Fruit fly (Drosophila melanogaster) whole organism, embryonic: ENCODE measurements around the gene CG17841.

Experiments
- Adf1 ChIP-seq: fragments of 200-800 bp; sonication (Bioruptor generic); IDR thresholded peaks from 2 replicates; pipeline ENCODE4 v1.3.6; 2022; ENCODE audit warnings: missing biosample characterization, missing genetic modification characterization
- Aef1 ChIP-seq: fragments of 200-800 bp; sonication (Bioruptor generic); IDR thresholded peaks from 3 replicates; pipeline ENCODE4 v1.3.6; 2022; ENCODE audit warnings: missing biosample characterization, missing genetic modification characterization
- CG11560 ChIP-seq: fragments of 200-800 bp; sonication (Bioruptor generic); IDR thresholded peaks from 3 replicates; pipeline ENCODE4 v1.3.6; 2022; ENCODE audit warnings: missing biosample characterization, missing genetic modification characterization
- CG12391 ChIP-seq: fragments of 200-800 bp; sonication (Bioruptor generic); optimal IDR thresholded peaks from 3 replicates; lab custom pipeline; 2018; ENCODE audit warnings: missing biosample characterization, mild to moderate bottlenecking, missing genetic modification characterization, moderate library complexity
- CG12659 ChIP-seq: fragments of 200-800 bp; sonication (Bioruptor generic); optimal IDR thresholded peaks from 3 replicates; lab custom pipeline; 2017; ENCODE audit warnings: mild to moderate bottlenecking, missing biosample characterization, missing genetic modification reagents, missing genetic modification characterization
- CG14050 ChIP-seq: fragments of 200-800 bp; sonication (Bioruptor generic); IDR thresholded peaks from 3 replicates; pipeline ENCODE4 v1.3.6; 2022; ENCODE audit warnings: missing biosample characterization, missing genetic modification characterization
- CG14965 ChIP-seq: fragments of 200-800 bp; sonication (Bioruptor generic); optimal IDR thresholded peaks from 2 replicates; lab custom pipeline; 2016; ENCODE audit warnings: missing biosample characterization, missing genetic modification characterization, borderline replicate concordance
- CG15601 ChIP-seq: fragments of 200-800 bp; sonication (Bioruptor generic); optimal IDR thresholded peaks from 3 replicates; lab custom pipeline; 2019; ENCODE audit warnings: missing biosample characterization, mild to moderate bottlenecking, missing genetic modification characterization, moderate library complexity
- CG1603 ChIP-seq: fragments of 200-800 bp; sonication (Bioruptor generic); optimal IDR thresholded peaks from 2 replicates; lab custom pipeline; 2019; ENCODE audit warnings: missing biosample characterization, mild to moderate bottlenecking, missing genetic modification characterization, moderate library complexity
- CG16815 ChIP-seq: fragments of 200-800 bp; sonication (Bioruptor generic); optimal IDR thresholded peaks from 3 replicates; lab custom pipeline; 2017; ENCODE audit warnings: missing biosample characterization, mild to moderate bottlenecking, missing genetic modification characterization
- CG2712 ChIP-seq: fragments of 200-800 bp; optimal IDR thresholded peaks from 3 replicates; lab custom pipeline; 2019; ENCODE audit warnings: missing biosample characterization, mild to moderate bottlenecking, missing genetic modification characterization, moderate library complexity
- CG4282 ChIP-seq: fragments of 200-800 bp; sonication (Bioruptor generic); optimal IDR thresholded peaks from 2 replicates; lab custom pipeline; 2016; ENCODE audit warnings: missing biosample characterization, missing genetic modification characterization
- CG4424 ChIP-seq: fragments of 200-800 bp; sonication (Bioruptor generic); optimal IDR thresholded peaks from 3 replicates; lab custom pipeline; 2016; ENCODE audit warnings: missing biosample characterization, missing genetic modification characterization
- CG5245 ChIP-seq: fragments of 200-800 bp; sonication (Bioruptor generic); optimal IDR thresholded peaks from 3 replicates; lab custom pipeline; 2016; ENCODE audit warnings: missing biosample characterization, missing genetic modification characterization
- CG7271 ChIP-seq: fragments of 200-800 bp; sonication (Bioruptor generic); optimal IDR thresholded peaks from 2 replicates; lab custom pipeline; 2018; ENCODE audit warnings: missing biosample characterization, mild to moderate bottlenecking, missing genetic modification characterization, moderate library complexity
- CG7839 ChIP-seq: fragments of 200-800 bp; sonication (Bioruptor generic); optimal IDR thresholded peaks from 3 replicates; lab custom pipeline; 2018; ENCODE audit warnings: missing biosample characterization, mild to moderate bottlenecking, missing genetic modification characterization, moderate library complexity
- CG8281 ChIP-seq: fragments of 200-800 bp; sonication (Bioruptor generic); optimal IDR thresholded peaks from 2 replicates; lab custom pipeline; 2018; ENCODE audit warnings: missing biosample characterization, mild to moderate bottlenecking, missing genetic modification characterization, moderate library complexity
- CG8924 ChIP-seq: fragments of 200-800 bp; optimal IDR thresholded peaks from 3 replicates; lab custom pipeline; 2019; ENCODE audit warnings: missing biosample characterization, mild to moderate bottlenecking, missing genetic modification characterization, moderate library complexity
- CTCF ChIP-seq: fragments of 200-800 bp; sonication (Bioruptor generic); optimal IDR thresholded peaks from 2 replicates; lab custom pipeline; 2017; ENCODE audit warnings: missing biosample characterization, mild to moderate bottlenecking, missing genetic modification characterization, moderate library complexity
- D ChIP-seq, 2 experiments: fragments of 200-800 bp in 1 of 2; fragments of >200 bp in 1 of 2; sonication (Bioruptor generic) in 1 of 2; optimal IDR thresholded peaks; 2 replicates in 1 of 2; 3 replicates in 1 of 2; lab custom pipeline; 2017; ENCODE audit warnings: mild to moderate bottlenecking in 1 of 2, missing biosample characterization in 1 of 2, missing genetic modification characterization in 1 of 2, missing genetic modification reagents in 1 of 2
- Drgx ChIP-seq: fragments of 200-800 bp; sonication (Bioruptor generic); IDR thresholded peaks from 2 replicates; pipeline ENCODE4 v1.3.6; 2022; ENCODE audit warnings: missing biosample characterization, missing genetic modification characterization
- E2f2 ChIP-seq: fragments of 200-800 bp; sonication (Bioruptor generic); IDR thresholded peaks from 2 replicates; pipeline ENCODE4 v1.3.6; 2022; ENCODE audit warnings: missing biosample characterization, missing genetic modification characterization
- Eip74EF ChIP-seq, 2 experiments: fragments of 200-800 bp in 1 of 2; fragments of >200 bp in 1 of 2; sonication (Bioruptor generic) in 1 of 2; optimal IDR thresholded peaks; 2 replicates each; lab custom pipeline; 2017 to 2019; ENCODE audit warnings: missing biosample characterization in 2 of 2, missing genetic modification characterization in 2 of 2, mild to moderate bottlenecking in 1 of 2, moderate library complexity in 1 of 2
- Hey ChIP-seq: fragments of 200-800 bp; sonication (Bioruptor generic); optimal IDR thresholded peaks from 3 replicates; lab custom pipeline; 2018; ENCODE audit warnings: missing biosample characterization, mild to moderate bottlenecking, missing genetic modification characterization
- Hr3 ChIP-seq: fragments of 200-800 bp; sonication (Bioruptor generic); optimal IDR thresholded peaks from 3 replicates; lab custom pipeline; 2016; ENCODE audit warnings: missing biosample characterization, missing genetic modification characterization
- Hr51 ChIP-seq, 2 experiments: fragments of 200-800 bp; sonication (Bioruptor generic); optimal IDR thresholded peaks; 2 replicates in 1 of 2; 3 replicates in 1 of 2; lab custom pipeline; 2016 to 2018; ENCODE audit warnings: missing biosample characterization in 2 of 2, missing genetic modification characterization in 2 of 2, mild to moderate bottlenecking in 1 of 2, moderate library complexity in 1 of 2
- Hsf ChIP-seq: fragments of 200-800 bp; sonication (Bioruptor generic); optimal IDR thresholded peaks from 3 replicates; lab custom pipeline; 2016; ENCODE audit warnings: missing biosample characterization, missing genetic modification characterization
- MTF-1 ChIP-seq: fragments of 200-800 bp; sonication (Bioruptor generic); optimal IDR thresholded peaks from 2 replicates; lab custom pipeline; 2018; ENCODE audit warnings: missing biosample characterization, mild to moderate bottlenecking, missing genetic modification characterization, borderline replicate concordance
- Oli ChIP-seq: fragments of 200-800 bp; sonication (Bioruptor generic); optimal IDR thresholded peaks from 2 replicates; lab custom pipeline; 2018; ENCODE audit warnings: missing biosample characterization, mild to moderate bottlenecking, missing genetic modification characterization, moderate library complexity
- Poxn ChIP-seq: fragments of 200-800 bp; sonication (Bioruptor generic); IDR thresholded peaks from 2 replicates; pipeline ENCODE4 v1.3.6; 2022; ENCODE audit warnings: missing biosample characterization, missing genetic modification characterization
- Ravus ChIP-seq: fragments of 200-800 bp; sonication (Bioruptor generic); IDR thresholded peaks from 2 replicates; pipeline ENCODE4 v1.3.6; 2022; ENCODE audit warnings: missing biosample characterization, missing genetic modification characterization
- Side ChIP-seq: fragments of 200-800 bp; sonication (Bioruptor generic); optimal IDR thresholded peaks from 2 replicates; lab custom pipeline; 2016; ENCODE audit warnings: missing biosample characterization, missing genetic modification characterization
- Sry-δ ChIP-seq: fragments of 200-800 bp; sonication (Bioruptor generic); optimal IDR thresholded peaks from 2 replicates; lab custom pipeline; 2016; ENCODE audit warnings: missing biosample characterization, missing genetic modification characterization
- TFAM ChIP-seq: fragments of 200-800 bp; sonication (Bioruptor generic); optimal IDR thresholded peaks from 2 replicates; lab custom pipeline; 2017; ENCODE audit warnings: missing biosample characterization, missing genetic modification characterization, inconsistent platforms
- Taf1 ChIP-seq: fragments of 200-800 bp; sonication (Bioruptor generic); IDR thresholded peaks from 2 replicates; pipeline ENCODE4 v1.3.6; 2022; ENCODE audit warnings: missing biosample characterization, missing genetic modification characterization
- bigmax ChIP-seq: fragments of 200-800 bp; sonication (Bioruptor generic); optimal IDR thresholded peaks from 2 replicates; lab custom pipeline; 2018; ENCODE audit warnings: missing biosample characterization, mild to moderate bottlenecking, missing genetic modification characterization
- cwo ChIP-seq: fragments of 200-800 bp; sonication (Bioruptor generic); optimal IDR thresholded peaks from 3 replicates; lab custom pipeline; 2017; ENCODE audit warnings: missing biosample characterization, missing genetic modification characterization, mild to moderate bottlenecking, moderate library complexity, missing genetic modification reagents
- dpn ChIP-seq, 2 experiments: fragments of 200-800 bp; sonication (Bioruptor generic); optimal IDR thresholded peaks; 3 replicates each; lab custom pipeline; 2016; ENCODE audit warnings: missing biosample characterization in 2 of 2, missing genetic modification characterization in 2 of 2
- eve ChIP-seq, 2 experiments: fragments of >200 bp; optimal IDR thresholded peaks; 2 replicates each; lab custom pipeline; 2017; ENCODE audit warnings: missing biosample characterization in 2 of 2, missing genetic modification characterization in 2 of 2
- gcm ChIP-seq: fragments of 200-800 bp; sonication (Bioruptor generic); optimal IDR thresholded peaks from 2 replicates; lab custom pipeline; 2019; ENCODE audit warnings: missing biosample characterization, mild to moderate bottlenecking, missing genetic modification characterization, moderate library complexity
- h ChIP-seq: fragments of >200 bp; optimal IDR thresholded peaks from 2 replicates; lab custom pipeline; 2017
- hbn ChIP-seq: fragments of 200-800 bp; sonication (Bioruptor generic); IDR thresholded peaks from 2 replicates; pipeline ENCODE4 v1.3.6; 2022; ENCODE audit warnings: missing biosample characterization, missing genetic modification characterization; ENCODE audit not compliant: partially characterized antibody
- hth ChIP-seq: fragments of >200 bp; optimal IDR thresholded peaks from 2 replicates; lab custom pipeline; 2017; ENCODE audit warnings: inconsistent platforms
- nom ChIP-seq: fragments of 200-800 bp; sonication (Bioruptor generic); optimal IDR thresholded peaks from 2 replicates; lab custom pipeline; 2017; ENCODE audit warnings: missing biosample characterization, missing genetic modification characterization, mild to moderate bottlenecking, moderate library complexity, missing genetic modification reagents
- odd ChIP-seq: fragments of 200-800 bp; sonication (Bioruptor generic); optimal IDR thresholded peaks from 2 replicates; lab custom pipeline; 2017; ENCODE audit warnings: missing biosample characterization, mild to moderate bottlenecking, missing genetic modification characterization
- otp ChIP-seq: fragments of 200-800 bp; sonication (Bioruptor generic); IDR thresholded peaks from 3 replicates; pipeline ENCODE4, ENCODE4 v1.3.6; 2022; ENCODE audit warnings: missing biosample characterization, missing genetic modification characterization
- phol ChIP-seq: fragments of 200-800 bp; sonication (Bioruptor generic); optimal IDR thresholded peaks from 3 replicates; lab custom pipeline; 2018; ENCODE audit warnings: missing biosample characterization, mild to moderate bottlenecking, missing genetic modification characterization, moderate library complexity
- ranshi ChIP-seq: fragments of 200-800 bp; sonication (Bioruptor generic); IDR thresholded peaks from 2 replicates; pipeline ENCODE4 v1.3.6; 2022; ENCODE audit warnings: missing biosample characterization, missing genetic modification characterization
- tll ChIP-seq, 2 experiments: fragments of 200-800 bp in 1 of 2; fragments of >200 bp in 1 of 2; sonication (Bioruptor generic) in 1 of 2; optimal IDR thresholded peaks; 2 replicates each; lab custom pipeline; 2017 to 2019; ENCODE audit warnings: missing biosample characterization in 2 of 2, missing genetic modification characterization in 2 of 2, mild to moderate bottlenecking in 1 of 2, moderate library complexity in 1 of 2
- trh ChIP-seq: fragments of 200-800 bp; sonication (Bioruptor generic); optimal IDR thresholded peaks from 2 replicates; lab custom pipeline; 2016; ENCODE audit warnings: missing biosample characterization, missing genetic modification characterization
- ttk ChIP-seq: fragments of 200-800 bp; sonication (Bioruptor generic); IDR thresholded peaks from 2 replicates; pipeline ENCODE4 v2.1.2; 2022; ENCODE audit warnings: missing biosample characterization, missing genetic modification characterization

CG17841 gene

dm6 chrX:10367801-10368203 is at the start of gene CG17841 (continued):
- TF ChIP-seq CG14965 (no peak), Hr3 (GFP tag; lab: Kevin White, UChicago) (no peak), E2f2 (GFP tag; lab: Robert Waterston, UW) (peak; percentile 89), ranshi (GFP tag; lab: Robert Waterston, UW) (no peak), hbn (0 out of 2 replicates have a peak, but pooled peaks have one; percentile 20), Sry-δ (GFP tag; lab: Kevin White, UChicago) (peak; percentile 75), CG8924 (tag; lab: Kevin White, UChicago) (no peak), CG7271 (tag; lab: Kevin White, UChicago) (no peak), ttk (no peak), CG14050 (GFP tag; lab: Robert Waterston, UW) (no peak), CG12659 (GFP tag; lab: Kevin White, UChicago) (peak; percentile 55), gcm (GFP tag; lab: Kevin White, UChicago) (no peak), CG5245 (GFP tag; lab: Kevin White, UChicago) (no peak), trh (GFP tag; lab: Kevin White, UChicago) (no peak), TFAM (GFP tag; lab: Kevin White, UChicago) (no peak), CG11560 (tag; lab: Robert Waterston, UW) (peak; percentile 72; the same call in 2 of the 3 replicates), Aef1 (GFP tag; lab: Robert Waterston, UW) (no peak), CG7839 (tag; lab: Kevin White, UChicago) (no peak), eve (GFP tag; optimal IDR thresholded peaks at IDR 0.05; lab: Kevin White, UChicago) (no peak), phol (tag; lab: Kevin White, UChicago) (peak; percentile 40), Poxn (no peak), Drgx (GFP tag; lab: Robert Waterston, UW) (no peak), hth (no peak), Hey (tag; lab: Kevin White, UChicago) (no peak), Adf1 (GFP tag; lab: Robert Waterston, UW) (no peak), Side (GFP tag; lab: Kevin White, UChicago) (no peak), h (no peak), otp (GFP tag; lab: Robert Waterston, UW) (no peak), CG8281 (tag; lab: Kevin White, UChicago) (no peak), CG4424 (GFP tag; lab: Kevin White, UChicago) (no peak), tll (GFP tag; optimal IDR thresholded peaks at IDR 0.05; lab: Kevin White, UChicago) (no peak), Eip74EF (GFP tag; optimal IDR thresholded peaks at IDR 0.05; lab: Kevin White, UChicago) (no peak), Ravus (GFP tag; lab: Robert Waterston, UW) (no peak), MTF-1 (GFP tag; lab: Kevin White, UChicago) (no peak), dpn (GFP tag; optimal IDR thresholded peaks at IDR 0.05; lab: Kevin White, UChicago) (no peak), Taf1 (GFP tag; lab: Robert Waterston, UW) (no peak), CTCF (no peak), odd (no peak), CG2712 (tag; lab: Kevin White, UChicago) (peak; percentile 31), cwo (GFP tag; lab: Kevin White, UChicago) (no peak), D (optimal IDR thresholded peaks at IDR 0.05; lab: Kevin White, UChicago) (no peak), D (GFP tag; optimal IDR thresholded peaks at IDR 0.05; lab: Kevin White, UChicago) (no peak), CG15601 (tag; lab: Kevin White, UChicago) (peak; percentile 23), CG16815 (no peak), nom (GFP tag; lab: Kevin White, UChicago) (no peak), CG12391 (peak; percentile 15), bigmax (GFP tag; lab: Kevin White, UChicago) (no peak), Oli (tag; lab: Kevin White, UChicago) (no peak), CG1603 (peak; percentile 99), Hr51 (GFP tag; optimal IDR thresholded peaks at IDR 0.05; lab: Kevin White, UChicago) (no peak), CG4282 (no peak), Hsf (GFP tag; lab: Kevin White, UChicago) (no peak)
